Worm (Caenorhabditis elegans) whole organism, L3 larva: ENCODE data around the gene ccdc-47.
A peak's percentile ranks its signal among the peaks of the same experiment; 100 is the strongest.

Source experiments
- ZK546.5 ChIP-seq: sonication (generic microtip); optimal IDR thresholded peaks from 2 replicates; lab custom pipeline; 2017; ENCODE audit warnings: missing biosample characterization, missing genetic modification characterization
- aly-2 ChIP-seq: fragments of 150-350 bp; optimal IDR thresholded peaks from 2 replicates; lab custom pipeline; 2014; ENCODE audit warnings: missing biosample characterization, missing genetic modification characterization
- ceh-16 ChIP-seq: sonication (generic microtip); optimal IDR thresholded peaks from 2 replicates; lab custom pipeline; 2017; ENCODE audit warnings: missing biosample characterization, missing genetic modification characterization
- ceh-28 ChIP-seq: fragments of 150-350 bp; optimal IDR thresholded peaks from 2 replicates; lab custom pipeline; 2014; ENCODE audit warnings: missing biosample characterization, missing genetic modification reagents, missing genetic modification characterization
- egl-5 ChIP-seq: fragments of 150-350 bp; optimal IDR thresholded peaks from 2 replicates; lab custom pipeline; 2017; ENCODE audit warnings: missing biosample characterization, missing genetic modification reagents, missing genetic modification characterization, inconsistent platforms
- elt-1 ChIP-seq: fragments of 150-350 bp; optimal IDR thresholded peaks from 2 replicates; lab custom pipeline; 2014; ENCODE audit warnings: missing biosample characterization, missing genetic modification characterization
- elt-2 ChIP-seq: sonication (generic microtip); optimal IDR thresholded peaks from 2 replicates; lab custom pipeline; 2016; ENCODE audit warnings: missing genetic modification reagents, mild to moderate bottlenecking, missing genetic modification characterization, missing compliant biosample characterization
- fos-1 ChIP-seq: fragments of 150-350 bp; optimal IDR thresholded peaks from 2 replicates; lab custom pipeline; 2014; ENCODE audit warnings: missing biosample characterization, missing genetic modification characterization
- hmg-11 ChIP-seq: sonication (generic microtip); optimal IDR thresholded peaks from 2 replicates; lab custom pipeline; 2016; ENCODE audit warnings: missing genetic modification characterization, missing compliant biosample characterization
- lin-15B ChIP-seq: fragments of 150-350 bp; optimal IDR thresholded peaks from 2 replicates; lab custom pipeline; 2014; ENCODE audit warnings: missing biosample characterization, missing genetic modification characterization
- lsy-12 ChIP-seq: sonication (generic microtip); optimal IDR thresholded peaks from 2 replicates; lab custom pipeline; 2016; ENCODE audit warnings: mild to moderate bottlenecking, missing genetic modification characterization, missing compliant biosample characterization
- nfya-1 ChIP-seq: sonication (generic microtip); optimal IDR thresholded peaks from 2 replicates; lab custom pipeline; 2017; ENCODE audit warnings: missing genetic modification characterization, mild to moderate bottlenecking, missing compliant biosample characterization, antibody characterized with exemption, moderate library complexity; ENCODE audit not compliant: insufficient read depth
- nhr-11 ChIP-seq: fragments of 150-350 bp; optimal IDR thresholded peaks from 2 replicates; lab custom pipeline; 2014; ENCODE audit warnings: missing biosample characterization, missing genetic modification characterization
- nhr-12 ChIP-seq: fragments of 150-350 bp; optimal IDR thresholded peaks from 2 replicates; lab custom pipeline; 2014; ENCODE audit warnings: missing biosample characterization, missing genetic modification characterization
- nhr-23 ChIP-seq: fragments of 150-350 bp; optimal IDR thresholded peaks from 2 replicates; lab custom pipeline; 2014; ENCODE audit warnings: missing biosample characterization, missing genetic modification reagents, missing genetic modification characterization
- nhr-237 ChIP-seq: fragments of 150-350 bp; optimal IDR thresholded peaks from 2 replicates; lab custom pipeline; 2014; ENCODE audit warnings: missing biosample characterization, missing genetic modification characterization
- nhr-25 ChIP-seq: sonication (generic microtip); optimal IDR thresholded peaks from 2 replicates; lab custom pipeline; 2017; ENCODE audit warnings: missing biosample characterization, missing genetic modification characterization
- nhr-28 ChIP-seq: fragments of 150-350 bp; optimal IDR thresholded peaks from 2 replicates; lab custom pipeline; 2014; ENCODE audit warnings: missing biosample characterization, missing genetic modification characterization
- nhr-43 ChIP-seq: sonication (generic microtip); optimal IDR thresholded peaks from 2 replicates; lab custom pipeline; 2016; ENCODE audit warnings: mild to moderate bottlenecking, missing genetic modification characterization, missing compliant biosample characterization; ENCODE audit not compliant: poor library complexity, severe bottlenecking
- nhr-67 ChIP-seq: fragments of 150-350 bp; optimal IDR thresholded peaks from 2 replicates; lab custom pipeline; 2014; ENCODE audit warnings: missing biosample characterization, missing genetic modification characterization
- nhr-77 ChIP-seq: fragments of 150-350 bp; optimal IDR thresholded peaks from 2 replicates; lab custom pipeline; 2014; ENCODE audit warnings: missing biosample characterization, missing genetic modification characterization
- pha-4 ChIP-seq: fragments of 150-350 bp; optimal IDR thresholded peaks from 2 replicates; lab custom pipeline; 2014; ENCODE audit warnings: missing biosample characterization, missing genetic modification reagents, missing genetic modification characterization
- pqm-1 ChIP-seq: fragments of 150-350 bp; optimal IDR thresholded peaks from 2 replicates; lab custom pipeline; 2017; ENCODE audit warnings: missing biosample characterization, missing genetic modification characterization, inconsistent platforms
- skn-1 ChIP-seq: fragments of 150-350 bp; optimal IDR thresholded peaks from 2 replicates; lab custom pipeline; 2014; ENCODE audit warnings: missing biosample characterization, missing genetic modification characterization
- tbx-2 ChIP-seq: sonication (generic microtip); optimal IDR thresholded peaks from 2 replicates; lab custom pipeline; 2016; ENCODE audit warnings: mild to moderate bottlenecking, missing genetic modification characterization, missing compliant biosample characterization
- unc-39 ChIP-seq: sonication (generic microtip); optimal IDR thresholded peaks from 4 replicates; lab custom pipeline; 2017; ENCODE audit warnings: missing biosample characterization, missing genetic modification characterization
- unc-62 ChIP-seq: fragments of 150-350 bp; sonication (generic microtip); optimal IDR thresholded peaks from 4 replicates; lab custom pipeline; 2014; ENCODE audit warnings: missing biosample characterization, missing genetic modification reagents, missing genetic modification characterization
- zag-1 ChIP-seq: fragments of 150-350 bp; optimal IDR thresholded peaks from 2 replicates; lab custom pipeline; 2014; ENCODE audit warnings: missing biosample characterization, missing genetic modification characterization
- ztf-11 ChIP-seq: fragments of 150-350 bp; optimal IDR thresholded peaks from 2 replicates; lab custom pipeline; 2014; ENCODE audit warnings: missing biosample characterization, missing genetic modification characterization
- ztf-4 ChIP-seq: fragments of 150-350 bp; optimal IDR thresholded peaks from 2 replicates; lab custom pipeline; 2014; ENCODE audit warnings: missing biosample characterization, missing genetic modification characterization

Gene ccdc-47

ce11 chrIII:3873424-3873823 is 43.3 kb upstream of the ccdc-47 start:
- TF ChIP-seq elt-2 (tag; lab: Kevin White, UChicago) (peak; percentile 52), pqm-1 (tag; lab: Kevin White, UChicago) (peak; percentile 25), nhr-25 (peak; percentile 39), pha-4 (tag; lab: Kevin White, UChicago) (peak; percentile 83), ztf-11 (tag; lab: Kevin White, UChicago) (no peak)

DNA sequence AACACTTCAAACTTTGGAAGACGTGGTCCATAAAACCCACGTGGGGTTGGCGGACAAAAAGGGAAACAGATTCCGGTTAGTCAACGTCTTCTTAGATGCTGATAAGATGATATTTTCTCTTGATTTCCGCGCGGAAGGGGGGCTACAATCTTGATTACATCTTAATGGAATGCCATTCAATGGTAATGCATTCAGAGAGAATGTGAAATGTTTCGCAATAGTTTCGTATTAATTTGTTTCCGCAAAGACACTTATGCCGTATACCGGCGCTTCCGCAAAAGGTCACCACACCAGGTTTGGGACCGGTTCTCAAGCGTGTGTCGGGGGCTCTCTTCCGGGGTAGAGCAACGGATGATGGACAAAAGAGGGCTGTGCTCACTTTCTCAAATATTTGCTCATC is 42.3 kb upstream of the ccdc-47 start:
- TF ChIP-seq lin-15B (tag; lab: Kevin White, UChicago) (no peak), zag-1 (tag; lab: Kevin White, UChicago) (no peak), nhr-25 (peak; percentile 69), ztf-4 (no peak), nhr-28 (no peak), unc-39 (no peak), aly-2 (tag; lab: Kevin White, UChicago) (no peak)

DNA sequence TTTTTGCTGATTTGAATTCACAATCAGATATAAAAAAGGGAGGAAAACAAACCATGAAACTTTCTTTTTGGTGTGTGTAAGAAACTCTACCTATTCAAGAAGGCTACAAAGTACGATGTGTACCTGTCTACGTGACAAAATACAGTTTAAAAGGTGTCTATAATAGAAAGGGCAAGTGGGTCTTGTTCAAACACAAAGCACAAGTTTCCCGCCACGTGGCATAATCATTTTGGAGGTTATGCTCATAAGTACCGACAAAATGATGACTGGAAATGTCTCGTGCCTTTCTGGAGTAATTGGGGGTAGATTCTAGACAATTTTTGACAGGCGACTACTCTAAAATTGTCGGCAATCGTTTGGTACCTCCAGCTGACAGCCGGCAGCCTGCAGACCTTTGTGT is 41.9 kb upstream of the ccdc-47 start:
- TF ChIP-seq elt-2 (tag; lab: Kevin White, UChicago) (peak; percentile 45), pha-4 (tag; lab: Kevin White, UChicago) (peak; percentile 34), ceh-16 (tag; lab: Kevin White, UChicago) (no peak)

ce11 chrIII:3875608-3876007 is 41.2 kb upstream of the ccdc-47 start:
- TF ChIP-seq ZK546.5 (no peak), ceh-28 (tag; lab: Kevin White, UChicago) (no peak), nhr-23 (peak; percentile 43), pqm-1 (tag; lab: Kevin White, UChicago) (no peak), tbx-2 (tag; lab: Kevin White, UChicago) (no peak), hmg-11 (no peak), fos-1 (tag; lab: Kevin White, UChicago) (no peak), elt-2 (tag; lab: Kevin White, UChicago) (peak; percentile 58), ztf-4 (no peak), egl-5 (tag; lab: Kevin White, UChicago) (peak; percentile 56), nhr-237 (tag; lab: Kevin White, UChicago) (no peak), nhr-25 (peak; percentile 69), nhr-11 (tag; lab: Kevin White, UChicago) (no peak), pha-4 (tag; lab: Kevin White, UChicago) (peak; percentile 55), lsy-12 (tag; lab: Kevin White, UChicago) (no peak), nfya-1 (tag; lab: Kevin White, UChicago) (no peak), unc-62 (GFP tag; lab: Kevin White, UChicago) (no peak), nhr-43 (tag; lab: Kevin White, UChicago) (peak; percentile 53), nhr-77 (tag; lab: Kevin White, UChicago) (no peak), skn-1 (no peak), ztf-11 (tag; lab: Kevin White, UChicago) (no peak), elt-1 (tag; lab: Kevin White, UChicago) (no peak)

DNA sequence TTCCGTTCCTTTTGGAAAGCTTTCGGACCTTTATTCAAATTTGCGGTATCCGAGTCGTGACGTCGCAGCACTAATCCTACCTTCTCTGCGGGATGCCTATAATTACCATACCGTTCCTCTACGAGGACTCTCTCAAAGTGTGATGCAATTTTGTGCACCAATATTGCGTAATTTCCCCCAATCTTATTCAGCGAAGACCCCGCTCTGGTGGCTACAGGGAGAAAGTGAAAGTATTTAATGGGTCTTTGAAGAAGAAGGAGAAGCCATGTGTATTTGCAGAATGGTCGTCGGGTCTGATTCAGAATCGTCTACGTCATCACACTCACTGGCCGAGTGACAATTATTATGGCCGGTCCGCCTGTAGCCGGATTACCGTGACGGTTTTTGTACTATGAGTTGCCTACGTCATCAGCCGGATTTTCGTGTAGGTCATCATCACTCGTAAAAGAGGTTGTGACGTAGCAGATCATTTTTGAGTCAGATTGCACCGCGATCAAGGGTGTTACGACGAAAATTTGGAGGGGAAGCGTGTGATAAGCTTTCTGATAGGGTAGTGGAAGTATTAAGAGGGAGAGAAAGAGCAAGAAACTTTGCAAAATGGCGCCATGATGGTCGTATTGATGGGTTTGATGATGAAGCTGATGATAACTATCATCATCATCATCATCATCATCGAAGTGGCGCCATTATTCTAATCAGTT is 40.4 kb upstream of the ccdc-47 start:
- TF ChIP-seq nhr-25 (peak; percentile 47), nhr-12 (tag; lab: Kevin White, UChicago) (no peak), elt-2 (tag; lab: Kevin White, UChicago) (peak; percentile 61), nhr-67 (tag; lab: Kevin White, UChicago) (no peak), skn-1 (no peak), nfya-1 (tag; lab: Kevin White, UChicago) (no peak), pqm-1 (tag; lab: Kevin White, UChicago) (peak; percentile 60)
